Fruit fly (Drosophila melanogaster) whole organism, prepupa: Measurements from ENCODE around the gene Spindly.

Experiments used
- CG10669 ChIP-seq: fragments of 200-800 bp; sonication (Bioruptor generic); optimal IDR thresholded peaks from 3 replicates; lab custom pipeline; 2018; ENCODE audit warnings: missing biosample characterization, mild to moderate bottlenecking, missing genetic modification characterization, moderate library complexity
- CG11902 ChIP-seq: fragments of 200-800 bp; sonication (Bioruptor generic); optimal IDR thresholded peaks from 3 replicates; lab custom pipeline; 2016; ENCODE audit warnings: missing biosample characterization, missing genetic modification characterization
- CG16779 ChIP-seq: fragments of 200-800 bp; sonication (Bioruptor generic); optimal IDR thresholded peaks from 3 replicates; lab custom pipeline; 2017; ENCODE audit warnings: missing biosample characterization, mild to moderate bottlenecking, missing genetic modification characterization
- Eip93F ChIP-seq: fragments of 200-800 bp; sonication (Bioruptor generic); optimal IDR thresholded peaks from 2 replicates; lab custom pipeline; 2016; ENCODE audit warnings: missing biosample characterization, mild to moderate bottlenecking, missing genetic modification characterization
- acj6 ChIP-seq: fragments of 200-800 bp; sonication (Bioruptor generic); optimal IDR thresholded peaks from 3 replicates; lab custom pipeline; 2016; ENCODE audit warnings: missing biosample characterization, missing genetic modification characterization
- cyc ChIP-seq: fragments of 200-800 bp; sonication (Bioruptor generic); optimal IDR thresholded peaks from 3 replicates; lab custom pipeline; 2016; ENCODE audit warnings: missing biosample characterization, missing genetic modification characterization
- dac ChIP-seq: fragments of 200-800 bp; sonication (Bioruptor generic); optimal IDR thresholded peaks from 2 replicates; lab custom pipeline; 2017; ENCODE audit warnings: missing biosample characterization, mild to moderate bottlenecking, missing genetic modification characterization
- fd59A ChIP-seq: fragments of 200-800 bp; sonication (Bioruptor generic); optimal IDR thresholded peaks from 2 replicates; lab custom pipeline; 2017; ENCODE audit warnings: missing biosample characterization, mild to moderate bottlenecking, missing genetic modification characterization, missing genetic modification reagents
- fkh ChIP-seq: fragments of 200-800 bp; sonication (Bioruptor generic); optimal IDR thresholded peaks from 3 replicates; lab custom pipeline; 2017; ENCODE audit warnings: missing biosample characterization, mild to moderate bottlenecking, missing genetic modification characterization, moderate library complexity
- pdm3 ChIP-seq: fragments of 200-800 bp; sonication (Bioruptor generic); optimal IDR thresholded peaks from 3 replicates; lab custom pipeline; 2016; ENCODE audit warnings: missing biosample characterization, missing genetic modification characterization
- salr ChIP-seq, 2 experiments: fragments of 200-800 bp; sonication (Bioruptor generic); optimal IDR thresholded peaks; 3 replicates each; lab custom pipeline; 2016 to 2018; ENCODE audit warnings: missing biosample characterization in 2 of 2, missing genetic modification characterization in 2 of 2, mild to moderate bottlenecking in 1 of 2

- TF ChIP-seq CG11902 (peak; percentile 92), acj6 (GFP tag; lab: Kevin White, UChicago) (peak; percentile 94), salr (GFP tag; optimal IDR thresholded peaks at IDR 0.05; lab: Kevin White, UChicago) (peak; percentile 76 to 82), fd59A (GFP tag; lab: Kevin White, UChicago) (peak; percentile 78), cyc (GFP tag; lab: Kevin White, UChicago) (peak; percentile 95), CG10669 (GFP tag; lab: Kevin White, UChicago) (peak; percentile 90), dac (GFP tag; lab: Kevin White, UChicago) (peak; percentile 1), fkh (GFP tag; lab: Kevin White, UChicago) (peak; percentile 32), Eip93F (GFP tag; lab: Kevin White, UChicago) (peak; percentile 44), pdm3 (GFP tag; lab: Kevin White, UChicago) (peak; percentile 94), CG16779 (peak; percentile 59)
Observed at dm6 chr2L:3534227-3534842, 4.2 kb upstream of the Spindly start.
